Fruit fly (Drosophila melanogaster) whole organism, embryonic: ENCODE measurements around the gene OtopLc.

ENCODE experiments used
- Atf-2 ChIP-seq: fragments of 200-800 bp; sonication (Bioruptor generic); optimal IDR thresholded peaks from 2 replicates; lab custom pipeline; 2016; ENCODE audit warnings: missing biosample characterization, missing genetic modification characterization
- B-H2 ChIP-seq: fragments of 200-800 bp; sonication (Bioruptor generic); optimal IDR thresholded peaks from 2 replicates; lab custom pipeline; 2018; ENCODE audit warnings: missing biosample characterization, mild to moderate bottlenecking, missing genetic modification characterization
- BEAF-32 ChIP-seq: fragments of 200-800 bp; sonication (Bioruptor generic); optimal IDR thresholded peaks from 3 replicates; lab custom pipeline; 2017; ENCODE audit warnings: missing biosample characterization, missing genetic modification characterization, mild to moderate bottlenecking, moderate library complexity, missing genetic modification reagents
- Bteb2 ChIP-seq: fragments of 200-800 bp; sonication (Bioruptor generic); optimal IDR thresholded peaks from 2 replicates; lab custom pipeline; 2016; ENCODE audit warnings: missing biosample characterization, missing genetic modification characterization
- CG10543 ChIP-seq: fragments of 200-800 bp; sonication (Bioruptor generic); optimal IDR thresholded peaks from 3 replicates; lab custom pipeline; 2017; ENCODE audit warnings: missing biosample characterization, mild to moderate bottlenecking, missing genetic modification characterization, moderate library complexity
- CG11456 ChIP-seq: fragments of 200-800 bp; sonication (Bioruptor generic); IDR thresholded peaks from 3 replicates; pipeline ENCODE4 v1.3.6; 2022; ENCODE audit warnings: missing biosample characterization, missing genetic modification characterization
- CG11504 ChIP-seq: fragments of 200-800 bp; sonication (Bioruptor generic); optimal IDR thresholded peaks from 3 replicates; lab custom pipeline; 2019; ENCODE audit warnings: missing biosample characterization, mild to moderate bottlenecking, missing genetic modification characterization, moderate library complexity
- CG11723 ChIP-seq: fragments of 200-800 bp; sonication (Bioruptor generic); optimal IDR thresholded peaks from 2 replicates; lab custom pipeline; 2017; ENCODE audit warnings: missing biosample characterization, mild to moderate bottlenecking, missing genetic modification characterization
- CG13894 ChIP-seq: fragments of 200-800 bp; sonication (Bioruptor generic); optimal IDR thresholded peaks from 3 replicates; lab custom pipeline; 2018; ENCODE audit warnings: missing biosample characterization, mild to moderate bottlenecking, missing genetic modification characterization, moderate library complexity
- CG14965 ChIP-seq: fragments of 200-800 bp; sonication (Bioruptor generic); optimal IDR thresholded peaks from 2 replicates; lab custom pipeline; 2016; ENCODE audit warnings: missing biosample characterization, missing genetic modification characterization, borderline replicate concordance
- CG1602 ChIP-seq: fragments of 200-800 bp; sonication (Bioruptor generic); optimal IDR thresholded peaks from 3 replicates; lab custom pipeline; 2016; ENCODE audit warnings: missing biosample characterization, missing genetic modification characterization
- CG18599 ChIP-seq: fragments of 200-800 bp; sonication (Bioruptor generic); optimal IDR thresholded peaks from 3 replicates; lab custom pipeline; 2017; ENCODE audit warnings: missing biosample characterization, missing genetic modification characterization, mild to moderate bottlenecking, moderate library complexity, missing genetic modification reagents
- CG32772 ChIP-seq: fragments of 200-800 bp; sonication (Bioruptor generic); IDR thresholded peaks from 2 replicates; pipeline ENCODE4 v1.3.6; 2022; ENCODE audit warnings: missing biosample characterization, missing genetic modification characterization
- CG33213 ChIP-seq: fragments of 200-800 bp; sonication (Bioruptor generic); optimal IDR thresholded peaks from 3 replicates; lab custom pipeline; 2016; ENCODE audit warnings: missing biosample characterization, missing genetic modification characterization
- CG3726 ChIP-seq: fragments of 200-800 bp; sonication (Bioruptor generic); IDR thresholded peaks from 3 replicates; pipeline ENCODE4, ENCODE4 v1.3.6; 2022; ENCODE audit warnings: missing biosample characterization, missing genetic modification characterization
- CG3995 ChIP-seq: fragments of 200-800 bp; sonication (Bioruptor generic); optimal IDR thresholded peaks from 3 replicates; lab custom pipeline; 2016; ENCODE audit warnings: missing biosample characterization, missing genetic modification characterization
- CG5245 ChIP-seq: fragments of 200-800 bp; sonication (Bioruptor generic); optimal IDR thresholded peaks from 3 replicates; lab custom pipeline; 2016; ENCODE audit warnings: missing biosample characterization, missing genetic modification characterization
- CG6254 ChIP-seq: fragments of 200-800 bp; sonication (Bioruptor generic); optimal IDR thresholded peaks from 3 replicates; lab custom pipeline; 2017; ENCODE audit warnings: mild to moderate bottlenecking, missing biosample characterization, missing genetic modification reagents, missing genetic modification characterization
- CG6683 ChIP-seq: fragments of 200-800 bp; sonication (Bioruptor generic); optimal IDR thresholded peaks from 2 replicates; lab custom pipeline; 2017; ENCODE audit warnings: missing biosample characterization, mild to moderate bottlenecking, missing genetic modification characterization, missing genetic modification reagents
- CG7372 ChIP-seq: fragments of 200-800 bp; sonication (Bioruptor generic); IDR thresholded peaks from 2 replicates; pipeline ENCODE4 v1.3.6; 2022; ENCODE audit warnings: missing biosample characterization, missing genetic modification characterization
- CG7987 ChIP-seq: fragments of 200-800 bp; sonication (Bioruptor generic); optimal IDR thresholded peaks from 2 replicates; lab custom pipeline; 2018; ENCODE audit warnings: missing biosample characterization, mild to moderate bottlenecking, missing genetic modification characterization, moderate library complexity
- CG8944 ChIP-seq: fragments of 200-800 bp; sonication (Bioruptor generic); optimal IDR thresholded peaks from 3 replicates; lab custom pipeline; 2016; ENCODE audit warnings: missing biosample characterization, missing genetic modification characterization
- CG9215 ChIP-seq: fragments of 200-800 bp; sonication (Bioruptor generic); IDR thresholded peaks from 2 replicates; pipeline ENCODE4 v1.3.6; 2022; ENCODE audit warnings: missing biosample characterization, missing genetic modification characterization
- D ChIP-seq, 2 experiments: fragments of 200-800 bp in 1 of 2; fragments of >200 bp in 1 of 2; sonication (Bioruptor generic) in 1 of 2; optimal IDR thresholded peaks; 2 replicates in 1 of 2; 3 replicates in 1 of 2; lab custom pipeline; 2017; ENCODE audit warnings: mild to moderate bottlenecking in 1 of 2, missing biosample characterization in 1 of 2, missing genetic modification characterization in 1 of 2, missing genetic modification reagents in 1 of 2
- HHEX ChIP-seq: fragments of 200-800 bp; sonication (Bioruptor generic); optimal IDR thresholded peaks from 3 replicates; lab custom pipeline; 2017; ENCODE audit warnings: missing biosample characterization, mild to moderate bottlenecking, missing genetic modification characterization, missing genetic modification reagents
- HLH4C ChIP-seq: fragments of 200-800 bp; sonication (Bioruptor generic); IDR thresholded peaks from 3 replicates; pipeline ENCODE4 v1.3.6; 2022; ENCODE audit warnings: missing biosample characterization, missing genetic modification characterization; ENCODE audit not compliant: partially characterized antibody
- Myb ChIP-seq: fragments of 200-800 bp; sonication (Bioruptor generic); optimal IDR thresholded peaks from 2 replicates; lab custom pipeline; 2016; ENCODE audit warnings: missing biosample characterization, missing genetic modification characterization
- NFAT ChIP-seq: fragments of 200-800 bp; sonication (Bioruptor generic); IDR thresholded peaks from 2 replicates; pipeline ENCODE4 v1.3.6; 2022; ENCODE audit warnings: missing biosample characterization, missing genetic modification characterization
- Six4 ChIP-seq: fragments of 200-800 bp; sonication (Bioruptor generic); optimal IDR thresholded peaks from 2 replicates; lab custom pipeline; 2016; ENCODE audit warnings: missing biosample characterization, missing genetic modification characterization
- bcd ChIP-seq: fragments of 200-800 bp; sonication (Bioruptor generic); optimal IDR thresholded peaks from 2 replicates; lab custom pipeline; 2017; ENCODE audit warnings: missing biosample characterization, mild to moderate bottlenecking, missing genetic modification characterization
- bigmax ChIP-seq: fragments of 200-800 bp; sonication (Bioruptor generic); optimal IDR thresholded peaks from 2 replicates; lab custom pipeline; 2018; ENCODE audit warnings: missing biosample characterization, mild to moderate bottlenecking, missing genetic modification characterization
- cg ChIP-seq: fragments of 200-800 bp; sonication (Bioruptor generic); optimal IDR thresholded peaks from 3 replicates; lab custom pipeline; 2019; ENCODE audit warnings: missing biosample characterization, mild to moderate bottlenecking, missing genetic modification characterization, moderate library complexity
- ci ChIP-seq: fragments of 200-800 bp; sonication (Bioruptor generic); IDR thresholded peaks from 3 replicates; pipeline ENCODE4 v1.3.6; 2022; ENCODE audit warnings: missing biosample characterization, missing genetic modification characterization
- corto ChIP-seq: fragments of 200-800 bp; sonication (Bioruptor generic); optimal IDR thresholded peaks from 2 replicates; lab custom pipeline; 2016; ENCODE audit warnings: missing biosample characterization, mild to moderate bottlenecking, missing genetic modification characterization, moderate library complexity
- da ChIP-seq: fragments of 200-800 bp; sonication (Bioruptor generic); optimal IDR thresholded peaks from 2 replicates; lab custom pipeline; 2016; ENCODE audit warnings: missing biosample characterization, missing genetic modification characterization
- danr ChIP-seq: fragments of 200-800 bp; sonication (Bioruptor generic); IDR thresholded peaks from 2 replicates; pipeline ENCODE4 v1.3.6; 2022; ENCODE audit warnings: missing biosample characterization, missing genetic modification characterization
- eyg ChIP-seq: fragments of 200-800 bp; sonication (Bioruptor generic); optimal IDR thresholded peaks from 3 replicates; lab custom pipeline; 2016; ENCODE audit warnings: missing biosample characterization, missing genetic modification characterization
- gce ChIP-seq: fragments of 200-800 bp; sonication (Bioruptor generic); IDR thresholded peaks from 3 replicates; pipeline ENCODE4 v1.3.6; 2022; ENCODE audit warnings: missing biosample characterization, missing genetic modification characterization
- mirr ChIP-seq: fragments of 200-800 bp; sonication (Bioruptor generic); optimal IDR thresholded peaks from 3 replicates; lab custom pipeline; 2018; ENCODE audit warnings: missing biosample characterization, mild to moderate bottlenecking, missing genetic modification characterization
- onecut ChIP-seq: fragments of 200-800 bp; sonication (Bioruptor generic); IDR thresholded peaks from 2 replicates; pipeline ENCODE4 v1.3.6; 2022; ENCODE audit warnings: missing biosample characterization, missing genetic modification characterization
- repo ChIP-seq: fragments of 200-800 bp; sonication (Bioruptor generic); optimal IDR thresholded peaks from 2 replicates; lab custom pipeline; 2016; ENCODE audit warnings: missing biosample characterization, missing genetic modification characterization
- rib ChIP-seq: fragments of 200-800 bp; sonication (Bioruptor generic); IDR thresholded peaks from 2 replicates; pipeline ENCODE4 v1.3.6; 2022; ENCODE audit warnings: missing biosample characterization, missing genetic modification characterization
- row ChIP-seq: fragments of 200-800 bp; sonication (Bioruptor generic); IDR thresholded peaks from 3 replicates; pipeline ENCODE4 v1.3.6; 2022; ENCODE audit warnings: missing biosample characterization, missing genetic modification characterization
- shn ChIP-seq: fragments of 200-800 bp; sonication (Bioruptor generic); optimal IDR thresholded peaks from 3 replicates; lab custom pipeline; 2016; ENCODE audit warnings: missing biosample characterization, missing genetic modification characterization
- sim ChIP-seq: fragments of 200-800 bp; sonication (Bioruptor generic); IDR thresholded peaks from 2 replicates; pipeline ENCODE4 v1.3.6; 2022; ENCODE audit warnings: missing biosample characterization, missing genetic modification characterization
- slp2 ChIP-seq: fragments of 200-800 bp; sonication (Bioruptor generic); optimal IDR thresholded peaks from 2 replicates; lab custom pipeline; 2016; ENCODE audit warnings: missing biosample characterization, missing genetic modification characterization
- ssp ChIP-seq: fragments of 200-800 bp; sonication (Bioruptor generic); IDR thresholded peaks from 2 replicates; pipeline ENCODE4 v1.3.6; 2022; ENCODE audit warnings: missing biosample characterization, missing genetic modification characterization
- tna ChIP-seq: fragments of 200-800 bp; sonication (Bioruptor generic); IDR thresholded peaks from 2 replicates; pipeline ENCODE4 v1.3.6; 2022; ENCODE audit warnings: missing biosample characterization, missing genetic modification characterization; ENCODE audit not compliant: partially characterized antibody
- unc-4 ChIP-seq: fragments of 200-800 bp; sonication (Bioruptor generic); IDR thresholded peaks from 2 replicates; pipeline ENCODE4 v1.3.6; 2022; ENCODE audit warnings: missing biosample characterization, missing genetic modification characterization; ENCODE audit not compliant: partially characterized antibody
- wdn ChIP-seq: fragments of 200-800 bp; sonication (Bioruptor generic); IDR thresholded peaks from 2 replicates; pipeline ENCODE4 v1.3.6; 2022; ENCODE audit warnings: missing biosample characterization, missing genetic modification characterization
- zen2 ChIP-seq: fragments of 200-800 bp; sonication (Bioruptor generic); IDR thresholded peaks from 3 replicates; pipeline ENCODE4 v1.3.6; 2022; ENCODE audit warnings: missing biosample characterization, missing genetic modification characterization; ENCODE audit not compliant: partially characterized antibody

Gene OtopLc

DNA sequence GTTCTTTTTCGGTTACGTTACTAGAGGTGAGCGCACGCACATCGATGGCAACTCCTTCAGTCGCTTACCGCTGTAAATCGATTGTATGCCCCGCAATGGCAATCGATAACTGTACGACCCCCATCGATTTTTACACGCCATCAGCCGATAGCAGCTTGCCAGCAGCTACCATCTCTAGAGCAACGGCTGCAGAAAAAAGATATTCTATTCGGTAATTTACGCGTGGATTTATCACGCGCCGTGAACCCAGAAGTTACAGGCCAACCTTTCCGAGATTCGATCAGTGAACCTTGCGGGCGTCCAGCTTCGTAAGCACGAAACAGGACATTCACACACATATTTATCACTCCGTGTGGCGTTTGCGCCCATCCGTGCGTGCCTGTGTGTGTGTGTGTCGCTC is 3.2 kb upstream of the OtopLc start, which contains the start of the genes Sirt4 and CG4119:
Gene Sirt4 (minus strand): TSS at position 39 of the 400 bp plus-strand sequence.
Gene CG4119 (plus strand): TSS at position 151 of the 400 bp plus-strand sequence.
- TF ChIP-seq unc-4 (peak; percentile 92), HHEX (no peak), CG7372 (GFP tag; lab: Robert Waterston, UW) (no peak; the same call in 1 of the 2 replicates), Bteb2 (GFP tag; lab: Kevin White, UChicago) (no peak), CG3726 (no peak), corto (GFP tag; lab: Kevin White, UChicago) (no peak), CG6254 (GFP tag; lab: Kevin White, UChicago) (no peak), Six4 (GFP tag; lab: Kevin White, UChicago) (no peak), zen2 (GFP tag; lab: Robert Waterston, UW) (peak; percentile 95), BEAF-32 (GFP tag; lab: Kevin White, UChicago) (peak; percentile 96), Atf-2 (no peak), bcd (GFP tag; lab: Kevin White, UChicago) (no peak), tna (GFP tag; lab: Robert Waterston, UW) (peak; percentile 98), CG1602 (GFP tag; lab: Kevin White, UChicago) (no peak), gce (GFP tag; lab: Robert Waterston, UW) (no peak), CG11456 (GFP tag; lab: Robert Waterston, UW) (peak; percentile 65; the same call in 1 of the 3 replicates), CG8944 (GFP tag; lab: Kevin White, UChicago) (no peak), row (peak; percentile 60), HLH4C (peak; percentile 97), CG7987 (GFP tag; lab: Kevin White, UChicago) (peak; percentile 11), NFAT (0 out of 2 replicates have a peak, but pooled peaks have one; percentile 55), sim (GFP tag; lab: Robert Waterston, UW) (no peak), B-H2 (GFP tag; lab: Kevin White, UChicago) (peak; percentile 45), repo (GFP tag; lab: Kevin White, UChicago) (no peak), CG11723 (GFP tag; lab: Kevin White, UChicago) (no peak), CG13894 (peak; percentile 20), ci (GFP tag; lab: Robert Waterston, UW) (no peak), CG18599 (GFP tag; lab: Kevin White, UChicago) (no peak), da (GFP tag; lab: Kevin White, UChicago) (no peak), D (optimal IDR thresholded peaks at IDR 0.05; lab: Kevin White, UChicago) (peak; percentile 16), D (GFP tag; optimal IDR thresholded peaks at IDR 0.05; lab: Kevin White, UChicago) (no peak), mirr (GFP tag; lab: Kevin White, UChicago) (peak; percentile 19), CG3995 (GFP tag; lab: Kevin White, UChicago) (peak; percentile 16), rib (GFP tag; lab: Robert Waterston, UW) (no peak), CG11504 (tag; lab: Kevin White, UChicago) (no peak), cg (GFP tag; lab: Kevin White, UChicago) (peak; percentile 92), shn (GFP tag; lab: Kevin White, UChicago) (peak; percentile 25), CG14965 (no peak), CG5245 (GFP tag; lab: Kevin White, UChicago) (no peak), CG32772 (GFP tag; lab: Robert Waterston, UW) (no peak), bigmax (GFP tag; lab: Kevin White, UChicago) (no peak), CG9215 (GFP tag; lab: Robert Waterston, UW) (no peak), danr (GFP tag; lab: Robert Waterston, UW) (no peak), ssp (no peak), eyg (GFP tag; lab: Kevin White, UChicago) (no peak), Myb (peak; percentile 88), wdn (GFP tag; lab: Robert Waterston, UW) (no peak), onecut (GFP tag; lab: Robert Waterston, UW) (peak; percentile 81), slp2 (no peak), CG6683 (GFP tag; lab: Kevin White, UChicago) (no peak), CG10543 (GFP tag; lab: Kevin White, UChicago) (no peak), CG33213 (peak; percentile 25)
